Fruit fly (Drosophila melanogaster): ENCODE data around the gene Orct.
A peak's percentile ranks its signal among the peaks of the same experiment; 100 is the strongest.

The Orct gene

DNA sequence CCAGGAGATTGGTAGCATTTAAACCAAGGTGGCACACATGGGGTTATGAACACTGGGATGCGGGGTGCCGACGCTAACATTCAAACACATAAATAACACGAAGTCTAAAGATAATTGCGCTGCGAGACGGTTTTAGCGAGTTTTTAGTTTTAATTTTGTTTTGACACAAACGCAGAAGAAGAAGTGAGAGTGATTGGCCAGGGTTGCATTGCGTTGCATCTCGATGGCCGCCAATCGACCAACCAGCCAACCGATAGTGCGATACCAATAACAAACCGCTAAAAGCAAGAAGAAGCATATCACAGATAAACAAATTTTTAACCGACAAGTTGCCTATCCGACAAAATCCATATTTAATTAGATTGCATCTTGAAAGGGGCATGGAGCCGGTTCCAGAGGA is 49.3 kb upstream of the Orct start, which contains the start of the genes Spps and CG13609 (continued):
- peak; percentile 98 for TF ChIP-seq bbx (GFP tag; IDR thresholded peaks at IDR 0.05; ENCODE audit: partially characterized antibody)
- no peak for TF ChIP-seq Dek (tag; optimal IDR thresholded peaks at IDR 0.05)
- peak; percentile 99 for TF ChIP-seq Bgb (GFP tag; IDR thresholded peaks at IDR 0.05; ENCODE audit: partially characterized antibody)
- TF ChIP-seq HLHmδ (GFP tag; optimal IDR thresholded peaks at IDR 0.05) = peak; percentile 2
- TF ChIP-seq CG11695 (GFP tag; IDR thresholded peaks at IDR 0.05) = no peak
- TF ChIP-seq ftz-f1 (GFP tag; optimal IDR thresholded peaks at IDR 0.05) = peak; percentile 26
- peak; percentile 98 for TF ChIP-seq CG7963 (GFP tag; IDR thresholded peaks at IDR 0.05; ENCODE audit: partially characterized antibody)
- TF ChIP-seq CG9932 (GFP tag; IDR thresholded peaks at IDR 0.05) = peak; percentile 53; the same call in 1 of the 2 replicates
- no peak for TF ChIP-seq Antp (GFP tag; optimal IDR thresholded peaks at IDR 0.05)
- TF ChIP-seq CG11085 (GFP tag; IDR thresholded peaks at IDR 0.05) = no peak
- no peak for TF ChIP-seq CG11456 (GFP tag; IDR thresholded peaks at IDR 0.05)
- peak; percentile 99 for TF ChIP-seq CG34224 (GFP tag; IDR thresholded peaks at IDR 0.05; ENCODE audit: partially characterized antibody)
- no peak for TF ChIP-seq CG9437 (GFP tag; optimal IDR thresholded peaks at IDR 0.05)
- TF ChIP-seq Fer1 (GFP tag; optimal IDR thresholded peaks at IDR 0.05) = peak; percentile 24
- no peak for TF ChIP-seq lola (GFP tag; optimal IDR thresholded peaks at IDR 0.05)
- peak; percentile 33 for TF ChIP-seq caup (GFP tag; optimal IDR thresholded peaks at IDR 0.05; ENCODE audit: severe bottlenecking)
- no peak for TF ChIP-seq Eip74EF (GFP tag; optimal IDR thresholded peaks at IDR 0.05)
- no peak for TF ChIP-seq pita (GFP tag; optimal IDR thresholded peaks at IDR 0.05)
- TF ChIP-seq sna (GFP tag; IDR thresholded peaks at IDR 0.05; ENCODE audit: partially characterized antibody) = peak; percentile 92
- TF ChIP-seq tap (tag; optimal IDR thresholded peaks at IDR 0.05) = no peak
- peak; percentile 40 for TF ChIP-seq CG10267 (tag; optimal IDR thresholded peaks at IDR 0.05)
- no peak for TF ChIP-seq Gug (GFP tag; IDR thresholded peaks at IDR 0.05)
- TF ChIP-seq Stat92E (GFP tag; optimal IDR thresholded peaks at IDR 0.05) = no peak
- no peak for TF ChIP-seq CG2199 (GFP tag; IDR thresholded peaks at IDR 0.05)
- TF ChIP-seq Max (GFP tag; optimal IDR thresholded peaks at IDR 0.05) = no peak
- no peak for TF ChIP-seq Gsc (GFP tag; IDR thresholded peaks at IDR 0.05)
- TF ChIP-seq CG17829 (tag; optimal IDR thresholded peaks at IDR 0.05) = peak; percentile 55
- TF ChIP-seq Ada2b (GFP tag; IDR thresholded peaks at IDR 0.05) = no peak
- no peak for TF ChIP-seq CG18476 (GFP tag; optimal IDR thresholded peaks at IDR 0.05)
- peak; percentile 98 for TF ChIP-seq CG4617 (GFP tag; optimal IDR thresholded peaks at IDR 0.05; ENCODE audit: borderline replicate concordance)
- peak; percentile 95 for TF ChIP-seq hb (GFP tag; IDR thresholded peaks at IDR 0.05; ENCODE audit: partially characterized antibody)
- no peak for TF ChIP-seq fd96Cb (tag; optimal IDR thresholded peaks at IDR 0.05)
- TF ChIP-seq tio (GFP tag; optimal IDR thresholded peaks at IDR 0.05) = no peak
- peak; percentile 72 for TF ChIP-seq CG2129 (GFP tag; IDR thresholded peaks at IDR 0.05; ENCODE audit: partially characterized antibody)
- TF ChIP-seq stc (GFP tag; IDR thresholded peaks at IDR 0.05) = no peak
- TF ChIP-seq zf30C (GFP tag; optimal IDR thresholded peaks at IDR 0.05) = peak; percentile 7
- TF ChIP-seq Lhr (GFP tag; optimal IDR thresholded peaks at IDR 0.05) = peak; percentile 9
- peak; percentile 51; the same call in 2 of the 3 replicates for TF ChIP-seq row (GFP tag; IDR thresholded peaks at IDR 0.05)
- peak; percentile 11 for TF ChIP-seq ewg (GFP tag; optimal IDR thresholded peaks at IDR 0.05)
- no peak for TF ChIP-seq gt (GFP tag; IDR thresholded peaks at IDR 0.05)
- no peak for TF ChIP-seq CG3838 (GFP tag; optimal IDR thresholded peaks at IDR 0.05)
- TF ChIP-seq wek (GFP tag; optimal IDR thresholded peaks at IDR 0.05) = no peak
- TF ChIP-seq gro (GFP tag; optimal IDR thresholded peaks at IDR 0.05) = peak; percentile 44
- TF ChIP-seq trem (tag; optimal IDR thresholded peaks at IDR 0.05) = peak; percentile 88
- no peak for TF ChIP-seq da (GFP tag; optimal IDR thresholded peaks at IDR 0.05)
- no peak for TF ChIP-seq Jarid2 (GFP tag; optimal IDR thresholded peaks at IDR 0.05)
- no peak for TF ChIP-seq ci (GFP tag; IDR thresholded peaks at IDR 0.05)
- TF ChIP-seq gce (GFP tag; IDR thresholded peaks at IDR 0.05) = no peak
- no peak for TF ChIP-seq Chrac-16 (GFP tag; optimal IDR thresholded peaks at IDR 0.05)
